Worm (Caenorhabditis elegans): Measurements from ENCODE around the gene ZK813.5.

The ZK813.5 gene

ce11 chrX:3488993-3489392, 38.0 kb upstream of the ZK813.5 start, which contains the start of gene C12D12.3:
C12D12.3 (plus strand) TSS chrX:3489293.
- no peak for TF ChIP-seq tra-4 (tag; optimal IDR thresholded peaks at IDR 0.05)
- TF ChIP-seq hmbx-1 (tag; optimal IDR thresholded peaks at IDR 0.05) = no peak
- TF ChIP-seq F13C5.2 (tag; optimal IDR thresholded peaks at IDR 0.05) = no peak
- TF ChIP-seq sea-1 (GFP tag; conservative IDR thresholded peaks at IDR 0.05) = no peak
- no peak for TF ChIP-seq scrt-1 (GFP tag; IDR thresholded peaks at IDR 0.05)
- no peak for TF ChIP-seq ets-7 (tag; optimal IDR thresholded peaks at IDR 0.05)

ce11 chrX:3488074-3488688, 37.2 kb upstream of the ZK813.5 start:
- TF ChIP-seq hmg-4 (GFP tag; optimal IDR thresholded peaks at IDR 0.05) = no peak

- TF ChIP-seq tbx-37 (GFP tag; conservative IDR thresholded peaks at IDR 0.05) (no peak), tbx-11 (GFP tag; IDR thresholded peaks at IDR 0.05) (no peak), hnd-1 (tag; optimal IDR thresholded peaks at IDR 0.05) (no peak), ceh-13 (GFP tag; optimal IDR thresholded peaks at IDR 0.05) (no peak), ets-7 (tag; optimal IDR thresholded peaks at IDR 0.05) (no peak), hmg-4 (GFP tag; optimal IDR thresholded peaks at IDR 0.05) (no peak), hmbx-1 (tag; optimal IDR thresholded peaks at IDR 0.05) (no peak), F13C5.2 (tag; optimal IDR thresholded peaks at IDR 0.05) (no peak), B0310.2 (tag; optimal IDR thresholded peaks at IDR 0.05) (no peak), pes-1 (GFP tag; IDR thresholded peaks at IDR 0.05) (no peak), ama-1 (optimal IDR thresholded peaks at IDR 0.05) (no peak), sea-1 (GFP tag; conservative IDR thresholded peaks at IDR 0.05) (no peak), scrt-1 (GFP tag; IDR thresholded peaks at IDR 0.05) (no peak), ceh-36 (tag; optimal IDR thresholded peaks at IDR 0.05) (no peak), tra-4 (tag; optimal IDR thresholded peaks at IDR 0.05) (no peak), aly-1 (tag; optimal IDR thresholded peaks at IDR 0.05) (no peak)
Observed at ce11 chrX:3479950-3480349, 28.9 kb upstream of the ZK813.5 start, which contains the start of gene wrt-6. wrt-6 (plus strand) TSS chrX:3480250.

- no peak for TF ChIP-seq ceh-13 (GFP tag; optimal IDR thresholded peaks at IDR 0.05)
- no peak for TF ChIP-seq tra-4 (tag; optimal IDR thresholded peaks at IDR 0.05)
Observed at ce11 chrX:3473793-3474192, 22.8 kb upstream of the ZK813.5 start.

- TF ChIP-seq ama-1 (optimal IDR thresholded peaks at IDR 0.05) = no peak
- TF ChIP-seq ets-7 (tag; optimal IDR thresholded peaks at IDR 0.05) = no peak
- no peak for TF ChIP-seq F13C5.2 (tag; optimal IDR thresholded peaks at IDR 0.05)
- no peak for TF ChIP-seq ceh-13 (GFP tag; optimal IDR thresholded peaks at IDR 0.05)
- no peak for TF ChIP-seq tra-4 (tag; optimal IDR thresholded peaks at IDR 0.05)
- peak; percentile 84 for TF ChIP-seq hmg-4 (GFP tag; optimal IDR thresholded peaks at IDR 0.05)
- TF ChIP-seq B0310.2 (tag; optimal IDR thresholded peaks at IDR 0.05) = peak; percentile 5
- TF ChIP-seq hmbx-1 (tag; optimal IDR thresholded peaks at IDR 0.05) = no peak
- 0 out of 2 replicates have a peak, but pooled peaks have one; percentile 30 for TF ChIP-seq sea-1 (GFP tag; conservative IDR thresholded peaks at IDR 0.05)
- 0 out of 2 replicates have a peak, but pooled peaks have one; percentile 33 for TF ChIP-seq tbx-11 (GFP tag; IDR thresholded peaks at IDR 0.05)
- 0 out of 2 replicates have a peak, but pooled peaks have one; percentile 26 for TF ChIP-seq pes-1 (GFP tag; IDR thresholded peaks at IDR 0.05)
- peak; percentile 2 for TF ChIP-seq aly-1 (tag; optimal IDR thresholded peaks at IDR 0.05)
- TF ChIP-seq tbx-37 (GFP tag; conservative IDR thresholded peaks at IDR 0.05) = no peak
- TF ChIP-seq flt-1 (GFP tag; IDR thresholded peaks at IDR 0.05) = no peak
- TF ChIP-seq scrt-1 (GFP tag; IDR thresholded peaks at IDR 0.05) = no peak
- no peak for TF ChIP-seq hnd-1 (tag; optimal IDR thresholded peaks at IDR 0.05)
- TF ChIP-seq ceh-36 (tag; optimal IDR thresholded peaks at IDR 0.05) = no peak
Observed at ce11 chrX:3472226-3472625, 21.2 kb upstream of the ZK813.5 start.

- no peak for TF ChIP-seq tbx-11 (GFP tag; IDR thresholded peaks at IDR 0.05)
- no peak for TF ChIP-seq pes-1 (GFP tag; IDR thresholded peaks at IDR 0.05)
- TF ChIP-seq scrt-1 (GFP tag; IDR thresholded peaks at IDR 0.05) = no peak
Observed at ce11 chrX:3470307-3470706, 19.3 kb upstream of the ZK813.5 start.

- TF ChIP-seq B0310.2 (tag; optimal IDR thresholded peaks at IDR 0.05) = no peak
- no peak for TF ChIP-seq ceh-13 (GFP tag; optimal IDR thresholded peaks at IDR 0.05)
Observed at ce11 chrX:3469332-3469731, 18.3 kb upstream of the ZK813.5 start.

ce11 chrX:3467958-3468357, 16.9 kb upstream of the ZK813.5 start:
- TF ChIP-seq ama-1 (optimal IDR thresholded peaks at IDR 0.05) (no peak), scrt-1 (GFP tag; IDR thresholded peaks at IDR 0.05) (no peak), aly-1 (tag; optimal IDR thresholded peaks at IDR 0.05) (no peak), B0310.2 (tag; optimal IDR thresholded peaks at IDR 0.05) (no peak), hmbx-1 (tag; optimal IDR thresholded peaks at IDR 0.05) (no peak), hnd-1 (tag; optimal IDR thresholded peaks at IDR 0.05) (no peak), F13C5.2 (tag; optimal IDR thresholded peaks at IDR 0.05) (no peak), flt-1 (GFP tag; IDR thresholded peaks at IDR 0.05) (no peak)

Measured in whole organism, early embryonic.